Worm (Caenorhabditis elegans) whole organism, L3 larva: ENCODE results near the gene Y53G8AR.6.
A peak's percentile ranks its signal among the peaks of the same experiment; 100 is the strongest.

Experiments
- lin-15B ChIP-seq: fragments of 150-350 bp; optimal IDR thresholded peaks from 2 replicates; lab custom pipeline; 2014; ENCODE audit warnings: missing biosample characterization, missing genetic modification characterization
- nhr-43 ChIP-seq: sonication (generic microtip); optimal IDR thresholded peaks from 2 replicates; lab custom pipeline; 2016; ENCODE audit warnings: mild to moderate bottlenecking, missing genetic modification characterization, missing compliant biosample characterization; ENCODE audit not compliant: poor library complexity, severe bottlenecking

- TF ChIP-seq nhr-43, result no peak
- TF ChIP-seq lin-15B (tag; lab: Kevin White, UChicago), result peak; percentile 47
These were observed 46.1 kb upstream of the Y53G8AR.6 start, which contains the start of gene nduf-9 for ce11 chrIII:3248307-3249037.
